Fruit fly (Drosophila melanogaster) whole organism, prepupa: ENCODE data around the gene beta-PheRS.
A peak's percentile ranks its signal among the peaks of the same experiment; 100 is the strongest.

Experiments
- Blimp-1 ChIP-seq: fragments of 200-800 bp; sonication (Bioruptor generic); optimal IDR thresholded peaks from 3 replicates; lab custom pipeline; 2017; ENCODE audit warnings: missing biosample characterization, missing genetic modification characterization, mild to moderate bottlenecking, moderate library complexity, missing genetic modification reagents
- CG11294 ChIP-seq: fragments of 200-800 bp; sonication (Bioruptor generic); IDR thresholded peaks from 2 replicates; pipeline ENCODE4 v1.3.6; 2022; ENCODE audit warnings: missing biosample characterization, missing genetic modification characterization
- CG11762 ChIP-seq: fragments of 200-800 bp; sonication (Bioruptor generic); optimal IDR thresholded peaks from 3 replicates; lab custom pipeline; 2016; ENCODE audit warnings: missing biosample characterization, missing genetic modification characterization; ENCODE audit not compliant: insufficient read depth
- CG1621 ChIP-seq: fragments of 200-800 bp; sonication (Bioruptor generic); optimal IDR thresholded peaks from 3 replicates; lab custom pipeline; 2018; ENCODE audit warnings: missing biosample characterization, mild to moderate bottlenecking, missing genetic modification characterization
- CG32006 ChIP-seq: fragments of 200-800 bp; sonication (Bioruptor generic); optimal IDR thresholded peaks from 3 replicates; lab custom pipeline; 2017; ENCODE audit warnings: missing biosample characterization, mild to moderate bottlenecking, missing genetic modification characterization
- CG34406 ChIP-seq: fragments of 200-800 bp; sonication (Bioruptor generic); optimal IDR thresholded peaks from 3 replicates; lab custom pipeline; 2016; ENCODE audit warnings: missing biosample characterization, missing genetic modification characterization
- CG6792 ChIP-seq: fragments of 200-800 bp; sonication (Bioruptor generic); optimal IDR thresholded peaks from 3 replicates; lab custom pipeline; 2016; ENCODE audit warnings: missing biosample characterization, missing genetic modification characterization
- CG6808 ChIP-seq: fragments of 200-800 bp; sonication (Bioruptor generic); optimal IDR thresholded peaks from 3 replicates; lab custom pipeline; 2017; ENCODE audit warnings: missing biosample characterization, missing genetic modification characterization, mild to moderate bottlenecking, moderate library complexity, missing genetic modification reagents
- CG8119 ChIP-seq: fragments of 200-800 bp; sonication (Bioruptor generic); IDR thresholded peaks from 3 replicates; pipeline ENCODE4 v1.3.6; 2022; ENCODE audit warnings: missing biosample characterization, missing genetic modification characterization
- Eip75B ChIP-seq: fragments of 200-800 bp; sonication (Bioruptor generic); optimal IDR thresholded peaks from 3 replicates; lab custom pipeline; 2016; ENCODE audit warnings: missing biosample characterization, missing genetic modification characterization
- Eip93F ChIP-seq: fragments of 200-800 bp; sonication (Bioruptor generic); optimal IDR thresholded peaks from 2 replicates; lab custom pipeline; 2016; ENCODE audit warnings: missing biosample characterization, mild to moderate bottlenecking, missing genetic modification characterization
- Hr38 ChIP-seq: sonication (Bioruptor generic); optimal IDR thresholded peaks from 2 replicates; lab custom pipeline; 2016; ENCODE audit warnings: missing biosample characterization, missing genetic modification characterization
- acj6 ChIP-seq: fragments of 200-800 bp; sonication (Bioruptor generic); optimal IDR thresholded peaks from 3 replicates; lab custom pipeline; 2016; ENCODE audit warnings: missing biosample characterization, missing genetic modification characterization
- dsx ChIP-seq: fragments of 200-800 bp; optimal IDR thresholded peaks from 3 replicates; lab custom pipeline; 2019; ENCODE audit warnings: missing biosample characterization, mild to moderate bottlenecking, missing genetic modification characterization, moderate library complexity; ENCODE audit not compliant: poor library complexity, severe bottlenecking
- eg ChIP-seq: fragments of 200-800 bp; sonication (Bioruptor generic); IDR thresholded peaks from 3 replicates; pipeline ENCODE4 v1.3.6; 2022; ENCODE audit warnings: missing biosample characterization, missing genetic modification characterization
- pdm3 ChIP-seq: fragments of 200-800 bp; sonication (Bioruptor generic); optimal IDR thresholded peaks from 3 replicates; lab custom pipeline; 2016; ENCODE audit warnings: missing biosample characterization, missing genetic modification characterization
- salr ChIP-seq, 2 experiments: fragments of 200-800 bp; sonication (Bioruptor generic); optimal IDR thresholded peaks; 3 replicates each; lab custom pipeline; 2016 to 2018; ENCODE audit warnings: missing biosample characterization in 2 of 2, missing genetic modification characterization in 2 of 2, mild to moderate bottlenecking in 1 of 2
- ss ChIP-seq, 2 experiments: fragments of 200-800 bp; sonication (Bioruptor generic); optimal IDR thresholded peaks; 2 replicates in 1 of 2; 3 replicates in 1 of 2; lab custom pipeline; 2017 to 2018; ENCODE audit warnings: mild to moderate bottlenecking in 2 of 2, missing biosample characterization in 2 of 2, missing genetic modification characterization in 2 of 2, moderate library complexity in 1 of 2
- vri ChIP-seq: fragments of 200-800 bp; sonication (Bioruptor generic); optimal IDR thresholded peaks from 3 replicates; lab custom pipeline; 2016; ENCODE audit warnings: missing biosample characterization, mild to moderate bottlenecking, missing genetic modification characterization

beta-PheRS gene

DNA sequence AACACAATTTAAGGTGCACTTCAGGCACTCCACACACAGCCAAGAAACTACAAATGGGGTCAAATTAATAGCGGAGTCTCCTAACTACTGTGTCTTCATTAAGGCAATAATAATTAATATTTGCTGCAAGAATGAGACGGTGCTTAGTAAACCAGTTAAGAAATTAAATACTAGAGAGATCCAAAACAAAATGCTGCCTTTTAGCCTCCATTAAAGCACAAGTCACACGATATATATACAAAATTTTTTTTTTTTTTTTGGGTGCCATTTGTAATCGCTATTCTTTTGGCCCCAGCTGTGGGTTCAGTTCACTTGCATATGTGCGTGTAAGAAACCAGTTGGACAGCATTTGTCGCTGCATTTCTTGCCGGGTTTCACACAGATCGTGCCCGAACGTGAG lies 49.1 kb downstream of the beta-PheRS start (continued):
- TF ChIP-seq vri (GFP tag; lab: Kevin White, UChicago) (peak; percentile 78), acj6 (GFP tag; lab: Kevin White, UChicago) (peak; percentile 85), CG6792 (GFP tag; lab: Kevin White, UChicago) (peak; percentile 84), CG11762 (peak; percentile 85), CG34406 (GFP tag; lab: Kevin White, UChicago) (peak; percentile 84), Eip75B (GFP tag; lab: Kevin White, UChicago) (peak; percentile 88), salr (GFP tag; optimal IDR thresholded peaks at IDR 0.05; lab: Kevin White, UChicago) (peak; percentile 18 to 76), CG11294 (GFP tag; lab: Robert Waterston, UW) (peak; percentile 63; the same call in 1 of the 2 replicates), dsx (peak; percentile 72), ss (GFP tag; optimal IDR thresholded peaks at IDR 0.05; lab: Kevin White, UChicago) (peak; percentile 82 to 86), Eip93F (GFP tag; lab: Kevin White, UChicago) (peak; percentile 78), CG6808 (GFP tag; lab: Kevin White, UChicago) (peak; percentile 80), CG1621 (peak; percentile 53), CG8119 (GFP tag; lab: Robert Waterston, UW) (peak; percentile 94)
- TF ChIP-seq, all 60 proteins: peak for 58

DNA sequence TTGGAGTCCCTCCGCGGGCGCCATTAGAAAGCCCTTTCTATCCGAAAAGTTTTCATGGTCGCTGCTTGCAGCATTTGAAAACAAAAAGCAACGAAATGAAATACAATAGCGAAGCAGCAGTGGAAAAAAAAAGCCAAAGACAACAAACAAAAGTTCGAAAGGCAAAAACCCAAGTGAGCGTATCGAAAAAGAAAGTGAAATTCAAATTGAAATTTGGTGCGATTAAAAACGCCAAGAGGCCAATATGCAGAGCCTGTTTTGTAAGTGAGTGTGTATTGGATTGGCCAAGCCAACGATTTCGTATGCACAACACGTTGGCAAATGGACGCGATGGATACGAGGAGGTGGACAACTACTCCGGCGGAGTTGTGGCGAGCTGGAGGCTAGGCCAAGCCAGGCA lies 49.8 kb downstream of the beta-PheRS start:
- TF ChIP-seq CG32006 (GFP tag; lab: Kevin White, UChicago) (no peak), CG11762 (no peak), pdm3 (GFP tag; lab: Kevin White, UChicago) (no peak), Hr38 (GFP tag; lab: Kevin White, UChicago) (no peak), Blimp-1 (GFP tag; lab: Kevin White, UChicago) (peak; percentile 70), eg (peak; percentile 13; the same call in 1 of the 3 replicates)
